Worm (Caenorhabditis elegans) whole organism, late embryonic: ENCODE measurements around the gene W06H8.6.

Experiments used
- F13H6.1 ChIP-seq: sonication (generic microtip); optimal IDR thresholded peaks from 2 replicates; lab custom pipeline; 2016; ENCODE audit warnings: missing genetic modification characterization, missing compliant biosample characterization
- ama-1 ChIP-seq: fragments of 150-350 bp; optimal IDR thresholded peaks from 2 replicates; lab custom pipeline; 2014
- ceh-19 ChIP-seq: fragments of 200-800 bp; sonication (Bioruptor generic); optimal IDR thresholded peaks from 2 replicates; lab custom pipeline; 2018; ENCODE audit warnings: mild to moderate bottlenecking, missing genetic modification characterization, missing compliant biosample characterization
- ceh-30 ChIP-seq: fragments of 150-350 bp; optimal IDR thresholded peaks from 2 replicates; lab custom pipeline; 2014; ENCODE audit warnings: missing biosample characterization, missing genetic modification characterization
- dmd-4 ChIP-seq: sonication (generic microtip); optimal IDR thresholded peaks from 2 replicates; lab custom pipeline; 2016; ENCODE audit warnings: borderline replicate concordance, missing genetic modification characterization, missing compliant biosample characterization
- dve-1 ChIP-seq: sonication (generic microtip); optimal IDR thresholded peaks from 2 replicates; lab custom pipeline; 2017; ENCODE audit warnings: antibody characterized with exemption, mild to moderate bottlenecking, missing genetic modification characterization, missing compliant biosample characterization
- eyg-1 ChIP-seq: sonication (generic microtip); optimal IDR thresholded peaks from 2 replicates; lab custom pipeline; 2016; ENCODE audit warnings: missing genotype, missing genetic modification characterization, missing compliant biosample characterization
- hlh-30 ChIP-seq: sonication (generic microtip); optimal IDR thresholded peaks from 2 replicates; lab custom pipeline; 2017; ENCODE audit warnings: antibody characterized with exemption, missing genetic modification characterization, missing compliant biosample characterization; ENCODE audit not compliant: insufficient read depth
- lim-6 ChIP-seq: sonication (generic microtip); optimal IDR thresholded peaks from 2 replicates; lab custom pipeline; 2016; ENCODE audit warnings: missing genetic modification characterization, missing compliant biosample characterization
- madf-2 ChIP-seq: sonication (generic microtip); optimal IDR thresholded peaks from 2 replicates; lab custom pipeline; 2017; ENCODE audit warnings: missing genetic modification characterization, missing compliant biosample characterization
- pha-4 ChIP-seq: fragments of 150-350 bp; optimal IDR thresholded peaks from 2 replicates; lab custom pipeline; 2018; ENCODE audit warnings: missing biosample characterization, missing genetic modification reagents, missing genetic modification characterization
- sox-4 ChIP-seq: sonication (generic microtip); optimal IDR thresholded peaks from 2 replicates; lab custom pipeline; 2017; ENCODE audit warnings: mild to moderate bottlenecking, missing genetic modification characterization, inconsistent platforms, missing compliant biosample characterization
- tbx-2 ChIP-seq: sonication (generic microtip); optimal IDR thresholded peaks from 2 replicates; lab custom pipeline; 2016; ENCODE audit warnings: missing genetic modification characterization, missing compliant biosample characterization

ce11 chrV:6217834-6218233 lies 9.0 kb downstream of the W06H8.6 start, which contains the start of gene str-206:
- no peak for TF ChIP-seq ceh-19
- TF ChIP-seq sox-4 (tag; lab: Kevin White, UChicago), result no peak
- no peak for TF ChIP-seq ceh-30
- no peak for TF ChIP-seq lim-6 (tag; lab: Kevin White, UChicago)
- TF ChIP-seq dve-1 (tag; lab: Kevin White, UChicago), result no peak
- TF ChIP-seq dmd-4 (tag; lab: Kevin White, UChicago), result no peak
- TF ChIP-seq F13H6.1 (tag; lab: Kevin White, UChicago), result no peak
- TF ChIP-seq pha-4 (tag; lab: Kevin White, UChicago), result no peak
- TF ChIP-seq madf-2 (tag; lab: Kevin White, UChicago), result no peak
- TF ChIP-seq tbx-2 (tag; lab: Kevin White, UChicago), result no peak
- TF ChIP-seq hlh-30 (tag; lab: Kevin White, UChicago), result no peak
- no peak for TF ChIP-seq eyg-1 (tag; lab: Kevin White, UChicago)
- TF ChIP-seq ama-1 (lab: Kevin White, UChicago), result no peak
